Fruit fly (Drosophila melanogaster) whole organism, prepupa: ENCODE measurements around the gene Dhdds.

Experiments used
- CG6854 ChIP-seq: fragments of 200-800 bp; sonication (Bioruptor generic); optimal IDR thresholded peaks from 2 replicates; lab custom pipeline; 2017; ENCODE audit warnings: missing biosample characterization, mild to moderate bottlenecking, missing genetic modification characterization
- Hr39 ChIP-seq: fragments of 200-800 bp; sonication (Bioruptor generic); optimal IDR thresholded peaks from 2 replicates; lab custom pipeline; 2016; ENCODE audit warnings: missing biosample characterization, missing genetic modification characterization
- Met ChIP-seq: fragments of 200-800 bp; sonication (Bioruptor generic); optimal IDR thresholded peaks from 3 replicates; lab custom pipeline; 2016; ENCODE audit warnings: missing biosample characterization, missing genetic modification characterization
- Sox102F ChIP-seq: fragments of 200-800 bp; sonication (Bioruptor generic); optimal IDR thresholded peaks from 2 replicates; lab custom pipeline; 2016; ENCODE audit warnings: missing biosample characterization, mild to moderate bottlenecking, missing genetic modification characterization
- Sox15 ChIP-seq: fragments of 200-800 bp; sonication (Bioruptor generic); optimal IDR thresholded peaks from 3 replicates; lab custom pipeline; 2016; ENCODE audit warnings: missing biosample characterization, missing genetic modification characterization
- cyc ChIP-seq: fragments of 200-800 bp; sonication (Bioruptor generic); optimal IDR thresholded peaks from 3 replicates; lab custom pipeline; 2016; ENCODE audit warnings: missing biosample characterization, missing genetic modification characterization
- eg ChIP-seq: fragments of 200-800 bp; sonication (Bioruptor generic); IDR thresholded peaks from 3 replicates; pipeline ENCODE4 v1.3.6; 2022; ENCODE audit warnings: missing biosample characterization, missing genetic modification characterization

- TF ChIP-seq cyc (peak; percentile 81), Sox15 (GFP tag; lab: Kevin White, UChicago) (peak; percentile 55), Met (GFP tag; lab: Kevin White, UChicago) (no peak), Sox102F (GFP tag; lab: Kevin White, UChicago) (no peak), Hr39 (GFP tag; lab: Kevin White, UChicago) (no peak), eg (GFP tag; lab: Robert Waterston, UW) (no peak; the same call in 2 of the 3 replicates), CG6854 (GFP tag; lab: Kevin White, UChicago) (no peak)
Measured at dm6 chrX:7920081-7920688, 13.0 kb downstream of the Dhdds start, which contains the start of the genes hdm and Ykt6.
